Fruit fly (Drosophila melanogaster): Measurements from ENCODE around the gene CG3062.

The CG3062 gene

dm6 chrX:4610481-4610880, 34.2 kb downstream of the CG3062 start (continued):
- TF ChIP-seq eyg (GFP tag; optimal IDR thresholded peaks at IDR 0.05) (peak; percentile 18), tap (tag; optimal IDR thresholded peaks at IDR 0.05) (no peak), Lhr (GFP tag; optimal IDR thresholded peaks at IDR 0.05) (no peak), bbx (GFP tag; IDR thresholded peaks at IDR 0.05; ENCODE audit: partially characterized antibody) (no peak), ERR (GFP tag; optimal IDR thresholded peaks at IDR 0.05) (no peak), maf-S (GFP tag; optimal IDR thresholded peaks at IDR 0.05) (no peak), Ssrp (tag; optimal IDR thresholded peaks at IDR 0.05) (no peak), Gug (GFP tag; IDR thresholded peaks at IDR 0.05) (no peak), CG10431 (GFP tag; optimal IDR thresholded peaks at IDR 0.05) (no peak), jigr1 (GFP tag; IDR thresholded peaks at IDR 0.05) (no peak), CG42726 (GFP tag; IDR thresholded peaks at IDR 0.05; ENCODE audit: partially characterized antibody) (no peak), CG17361 (GFP tag; IDR thresholded peaks at IDR 0.05) (no peak), ken (GFP tag; IDR thresholded peaks at IDR 0.05) (no peak), CG18262 (tag; optimal IDR thresholded peaks at IDR 0.05) (no peak), dan (GFP tag; IDR thresholded peaks at IDR 0.05) (no peak), CG9932 (GFP tag; IDR thresholded peaks at IDR 0.05) (no peak), CG33213 (GFP tag; optimal IDR thresholded peaks at IDR 0.05) (peak; percentile 17), CG3838 (GFP tag; optimal IDR thresholded peaks at IDR 0.05) (no peak), CG8388 (GFP tag; optimal IDR thresholded peaks at IDR 0.05) (no peak), CG4617 (GFP tag; optimal IDR thresholded peaks at IDR 0.05; ENCODE audit: borderline replicate concordance) (no peak), CG15269 (tag; optimal IDR thresholded peaks at IDR 0.05) (no peak), CG1792 (GFP tag; optimal IDR thresholded peaks at IDR 0.05) (no peak), CG9609 (GFP tag; optimal IDR thresholded peaks at IDR 0.05) (no peak), Sry-β (GFP tag; optimal IDR thresholded peaks at IDR 0.05) (no peak), Myb (GFP tag; optimal IDR thresholded peaks at IDR 0.05) (no peak), CG6765 (GFP tag; optimal IDR thresholded peaks at IDR 0.05) (peak; percentile 39), H2.0 (GFP tag; IDR thresholded peaks at IDR 0.05) (no peak), B-H2 (GFP tag; optimal IDR thresholded peaks at IDR 0.05) (peak; percentile 48), az2 (GFP tag; optimal IDR thresholded peaks at IDR 0.05) (no peak), dimm (GFP tag; IDR thresholded peaks at IDR 0.05) (no peak), CG3163 (GFP tag; optimal IDR thresholded peaks at IDR 0.05) (no peak), bab2 (GFP tag; optimal IDR thresholded peaks at IDR 0.05) (peak; percentile 28), sisA (GFP tag; IDR thresholded peaks at IDR 0.05) (no peak), CG2712 (tag; optimal IDR thresholded peaks at IDR 0.05) (no peak), lilli (GFP tag; optimal IDR thresholded peaks at IDR 0.05) (no peak), CG4404 (GFP tag; IDR thresholded peaks at IDR 0.05) (no peak), gro (GFP tag; optimal IDR thresholded peaks at IDR 0.05) (peak; percentile 48), CG13123 (GFP tag; optimal IDR thresholded peaks at IDR 0.05) (no peak), slp2 (GFP tag; optimal IDR thresholded peaks at IDR 0.05) (no peak), CG2120 (GFP tag; optimal IDR thresholded peaks at IDR 0.05) (peak; percentile 64), CrebB (tag; optimal IDR thresholded peaks at IDR 0.05) (no peak), Six4 (GFP tag; optimal IDR thresholded peaks at IDR 0.05) (no peak), Dip2 (GFP tag; IDR thresholded peaks at IDR 0.05) (no peak), YL-1 (GFP tag; optimal IDR thresholded peaks at IDR 0.05) (no peak), Dp (GFP tag; optimal IDR thresholded peaks at IDR 0.05) (no peak), twi (tag; optimal IDR thresholded peaks at IDR 0.05) (no peak), wek (GFP tag; optimal IDR thresholded peaks at IDR 0.05) (peak; percentile 33), CG18011 (GFP tag; optimal IDR thresholded peaks at IDR 0.05) (no peak), Atf-2 (GFP tag; optimal IDR thresholded peaks at IDR 0.05) (no peak), CG12769 (tag; optimal IDR thresholded peaks at IDR 0.05) (peak; percentile 58), usp (GFP tag; optimal IDR thresholded peaks at IDR 0.05) (no peak), CG14014 (GFP tag; IDR thresholded peaks at IDR 0.05) (no peak), disco-r (GFP tag; optimal IDR thresholded peaks at IDR 0.05) (no peak)

Measured in whole organism, embryonic.